Worm (Caenorhabditis elegans) whole organism, early embryonic: ENCODE data around the gene phg-1.

Source experiments
- aly-1 ChIP-seq: sonication (generic microtip); optimal IDR thresholded peaks from 2 replicates; lab custom pipeline; 2016; ENCODE audit warnings: missing genetic modification characterization, missing compliant biosample characterization
- ama-1 ChIP-seq: fragments of 150-350 bp; optimal IDR thresholded peaks from 2 replicates; lab custom pipeline; 2014
- ceh-36 ChIP-seq: sonication (generic microtip); optimal IDR thresholded peaks from 2 replicates; lab custom pipeline; 2016; ENCODE audit warnings: missing genetic modification characterization, inconsistent platforms, missing compliant biosample characterization
- ets-7 ChIP-seq: sonication (generic microtip); optimal IDR thresholded peaks from 2 replicates; lab custom pipeline; 2016; ENCODE audit warnings: missing genotype, missing genetic modification characterization, missing compliant biosample characterization
- flt-1 ChIP-seq: fragments of 200-800 bp; sonication (Bioruptor generic); IDR thresholded peaks from 2 replicates; pipeline ENCODE4 v1.3.6; 2022; ENCODE audit warnings: missing genetic modification characterization, missing compliant biosample characterization
- hmbx-1 ChIP-seq: sonication (generic microtip); optimal IDR thresholded peaks from 2 replicates; lab custom pipeline; 2016; ENCODE audit warnings: mild to moderate bottlenecking, missing genetic modification characterization, missing compliant biosample characterization
- hnd-1 ChIP-seq: sonication (generic microtip); optimal IDR thresholded peaks from 2 replicates; lab custom pipeline; 2016; ENCODE audit warnings: missing genetic modification characterization, missing compliant biosample characterization
- scrt-1 ChIP-seq: fragments of 200-800 bp; sonication (Bioruptor generic); IDR thresholded peaks from 2 replicates; pipeline ENCODE4 v1.3.6; 2022; ENCODE audit warnings: missing genetic modification characterization, missing compliant biosample characterization

ce11 chrII:10166365-10166764, 28.9 kb downstream of the phg-1 start:
- TF ChIP-seq ceh-36 (tag; lab: Kevin White, UChicago) (no peak), flt-1 (GFP tag; lab: Robert Waterston, UW) (no peak), hmbx-1 (tag; lab: Kevin White, UChicago) (no peak), ets-7 (tag; lab: Kevin White, UChicago) (no peak), scrt-1 (no peak), aly-1 (tag; lab: Kevin White, UChicago) (no peak), hnd-1 (tag; lab: Kevin White, UChicago) (no peak), ama-1 (no peak)
